Fruit fly (Drosophila melanogaster) whole organism, prepupa: Measurements from ENCODE around the gene PolG2.
A peak's percentile ranks its signal among the peaks of the same experiment; 100 is the strongest.

ENCODE experiments used
- Blimp-1 ChIP-seq: fragments of 200-800 bp; sonication (Bioruptor generic); optimal IDR thresholded peaks from 3 replicates; lab custom pipeline; 2017; ENCODE audit warnings: missing biosample characterization, missing genetic modification characterization, mild to moderate bottlenecking, moderate library complexity, missing genetic modification reagents
- CG10631 ChIP-seq: fragments of 200-800 bp; sonication (Bioruptor generic); optimal IDR thresholded peaks from 2 replicates; lab custom pipeline; 2016; ENCODE audit warnings: missing biosample characterization, missing genetic modification characterization
- CG10669 ChIP-seq: fragments of 200-800 bp; sonication (Bioruptor generic); optimal IDR thresholded peaks from 3 replicates; lab custom pipeline; 2018; ENCODE audit warnings: missing biosample characterization, mild to moderate bottlenecking, missing genetic modification characterization, moderate library complexity
- CG11294 ChIP-seq: fragments of 200-800 bp; sonication (Bioruptor generic); IDR thresholded peaks from 2 replicates; pipeline ENCODE4 v1.3.6; 2022; ENCODE audit warnings: missing biosample characterization, missing genetic modification characterization
- CG15336 ChIP-seq: fragments of 200-800 bp; sonication (Bioruptor generic); IDR thresholded peaks from 2 replicates; pipeline ENCODE4 v1.3.6; 2022; ENCODE audit warnings: missing biosample characterization, missing genetic modification characterization
- CG1621 ChIP-seq: fragments of 200-800 bp; sonication (Bioruptor generic); optimal IDR thresholded peaks from 3 replicates; lab custom pipeline; 2018; ENCODE audit warnings: missing biosample characterization, mild to moderate bottlenecking, missing genetic modification characterization
- CG16779 ChIP-seq: fragments of 200-800 bp; sonication (Bioruptor generic); optimal IDR thresholded peaks from 3 replicates; lab custom pipeline; 2017; ENCODE audit warnings: missing biosample characterization, mild to moderate bottlenecking, missing genetic modification characterization
- CG34406 ChIP-seq: fragments of 200-800 bp; sonication (Bioruptor generic); optimal IDR thresholded peaks from 3 replicates; lab custom pipeline; 2016; ENCODE audit warnings: missing biosample characterization, missing genetic modification characterization
- CG6163 ChIP-seq: fragments of 200-800 bp; sonication (Bioruptor generic); IDR thresholded peaks from 3 replicates; pipeline ENCODE4 v1.3.6; 2022; ENCODE audit warnings: missing biosample characterization, missing genetic modification characterization
- CG6276 ChIP-seq: fragments of 200-800 bp; sonication (Bioruptor generic); optimal IDR thresholded peaks from 2 replicates; lab custom pipeline; 2017; ENCODE audit warnings: missing biosample characterization, mild to moderate bottlenecking, missing genetic modification characterization
- CG6808 ChIP-seq: fragments of 200-800 bp; sonication (Bioruptor generic); optimal IDR thresholded peaks from 3 replicates; lab custom pipeline; 2017; ENCODE audit warnings: missing biosample characterization, missing genetic modification characterization, mild to moderate bottlenecking, moderate library complexity, missing genetic modification reagents
- CG6854 ChIP-seq: fragments of 200-800 bp; sonication (Bioruptor generic); optimal IDR thresholded peaks from 2 replicates; lab custom pipeline; 2017; ENCODE audit warnings: missing biosample characterization, mild to moderate bottlenecking, missing genetic modification characterization
- CG8119 ChIP-seq: fragments of 200-800 bp; sonication (Bioruptor generic); IDR thresholded peaks from 3 replicates; pipeline ENCODE4 v1.3.6; 2022; ENCODE audit warnings: missing biosample characterization, missing genetic modification characterization
- CG8319 ChIP-seq: fragments of 200-800 bp; sonication (Bioruptor generic); optimal IDR thresholded peaks from 3 replicates; lab custom pipeline; 2016; ENCODE audit warnings: missing biosample characterization, missing genetic modification characterization
- Eip75B ChIP-seq: fragments of 200-800 bp; sonication (Bioruptor generic); optimal IDR thresholded peaks from 3 replicates; lab custom pipeline; 2016; ENCODE audit warnings: missing biosample characterization, missing genetic modification characterization
- Eip78C ChIP-seq: fragments of 200-800 bp; sonication (Bioruptor generic); peaks from one replicate; lab custom pipeline; 2016; ENCODE audit warnings: missing biosample characterization, missing genetic modification characterization
- Eip93F ChIP-seq: fragments of 200-800 bp; sonication (Bioruptor generic); optimal IDR thresholded peaks from 2 replicates; lab custom pipeline; 2016; ENCODE audit warnings: missing biosample characterization, mild to moderate bottlenecking, missing genetic modification characterization
- Ets21C ChIP-seq: fragments of 200-800 bp; sonication (Bioruptor generic); optimal IDR thresholded peaks from 3 replicates; lab custom pipeline; 2016; ENCODE audit warnings: missing biosample characterization, missing genetic modification characterization
- Hr39 ChIP-seq: fragments of 200-800 bp; sonication (Bioruptor generic); optimal IDR thresholded peaks from 2 replicates; lab custom pipeline; 2016; ENCODE audit warnings: missing biosample characterization, missing genetic modification characterization
- Hr4 ChIP-seq: fragments of 200-800 bp; sonication (Bioruptor generic); optimal IDR thresholded peaks from 3 replicates; lab custom pipeline; 2016; ENCODE audit warnings: missing biosample characterization, missing genetic modification characterization
- Lpt ChIP-seq: fragments of 200-800 bp; sonication (Bioruptor generic); optimal IDR thresholded peaks from 3 replicates; lab custom pipeline; 2016; ENCODE audit warnings: missing biosample characterization, missing genetic modification characterization
- Met ChIP-seq: fragments of 200-800 bp; sonication (Bioruptor generic); optimal IDR thresholded peaks from 3 replicates; lab custom pipeline; 2016; ENCODE audit warnings: missing biosample characterization, missing genetic modification characterization
- Smox ChIP-seq: fragments of 200-800 bp; sonication (Bioruptor generic); optimal IDR thresholded peaks from 3 replicates; lab custom pipeline; 2016; ENCODE audit warnings: missing biosample characterization, missing genetic modification characterization
- Sox14 ChIP-seq: fragments of 200-800 bp; sonication (Bioruptor generic); optimal IDR thresholded peaks from 3 replicates; lab custom pipeline; 2016; ENCODE audit warnings: missing biosample characterization, missing genetic modification characterization
- eg ChIP-seq: fragments of 200-800 bp; sonication (Bioruptor generic); IDR thresholded peaks from 3 replicates; pipeline ENCODE4 v1.3.6; 2022; ENCODE audit warnings: missing biosample characterization, missing genetic modification characterization
- esn ChIP-seq: fragments of 200-800 bp; sonication (Bioruptor generic); optimal IDR thresholded peaks from 2 replicates; lab custom pipeline; 2016; ENCODE audit warnings: missing biosample characterization, mild to moderate bottlenecking, missing genetic modification characterization, moderate library complexity
- fd59A ChIP-seq: fragments of 200-800 bp; sonication (Bioruptor generic); optimal IDR thresholded peaks from 2 replicates; lab custom pipeline; 2017; ENCODE audit warnings: missing biosample characterization, mild to moderate bottlenecking, missing genetic modification characterization, missing genetic modification reagents
- fd85E ChIP-seq: fragments of 200-800 bp; sonication (Bioruptor generic); optimal IDR thresholded peaks from 3 replicates; lab custom pipeline; 2016; ENCODE audit warnings: missing biosample characterization, missing genetic modification characterization
- fkh ChIP-seq: fragments of 200-800 bp; sonication (Bioruptor generic); optimal IDR thresholded peaks from 3 replicates; lab custom pipeline; 2017; ENCODE audit warnings: missing biosample characterization, mild to moderate bottlenecking, missing genetic modification characterization, moderate library complexity
- net ChIP-seq: fragments of 200-800 bp; sonication (Bioruptor generic); optimal IDR thresholded peaks from 3 replicates; lab custom pipeline; 2016; ENCODE audit warnings: missing biosample characterization, missing genetic modification characterization
- spab ChIP-seq: fragments of 200-800 bp; sonication (Bioruptor generic); optimal IDR thresholded peaks from 2 replicates; lab custom pipeline; 2017; ENCODE audit warnings: missing biosample characterization, mild to moderate bottlenecking, missing genetic modification characterization, missing genetic modification reagents
- ss ChIP-seq, 2 experiments: fragments of 200-800 bp; sonication (Bioruptor generic); optimal IDR thresholded peaks; 2 replicates in 1 of 2; 3 replicates in 1 of 2; lab custom pipeline; 2017 to 2018; ENCODE audit warnings: mild to moderate bottlenecking in 2 of 2, missing biosample characterization in 2 of 2, missing genetic modification characterization in 2 of 2, moderate library complexity in 1 of 2
- svp ChIP-seq: fragments of 200-800 bp; sonication (Bioruptor generic); peaks from one replicate; lab custom pipeline; 2016; ENCODE audit warnings: missing biosample characterization, missing genetic modification characterization
- topi ChIP-seq: fragments of 200-800 bp; sonication (Bioruptor generic); optimal IDR thresholded peaks from 3 replicates; lab custom pipeline; 2016; ENCODE audit warnings: missing biosample characterization, missing genetic modification characterization
- vri ChIP-seq: fragments of 200-800 bp; sonication (Bioruptor generic); optimal IDR thresholded peaks from 3 replicates; lab custom pipeline; 2016; ENCODE audit warnings: missing biosample characterization, mild to moderate bottlenecking, missing genetic modification characterization

Gene PolG2

dm6 chr2L:13803032-13803661 is 29.8 kb downstream of the PolG2 start, which contains the start of gene CAH1:
TSS of gene CAH1 (plus strand) at chr2L:13803626.
- no peak for TF ChIP-seq CG8319 (GFP tag; lab: Kevin White, UChicago)
- peak; percentile 12 for TF ChIP-seq fkh (GFP tag; lab: Kevin White, UChicago)
- no peak for TF ChIP-seq Hr4 (GFP tag; lab: Kevin White, UChicago)
- TF ChIP-seq ss (GFP tag; optimal IDR thresholded peaks at IDR 0.05; lab: Kevin White, UChicago): no peak
- peak; percentile 33; the same call in 1 of the 3 replicates for TF ChIP-seq eg (GFP tag; lab: Robert Waterston, UW)

DNA sequence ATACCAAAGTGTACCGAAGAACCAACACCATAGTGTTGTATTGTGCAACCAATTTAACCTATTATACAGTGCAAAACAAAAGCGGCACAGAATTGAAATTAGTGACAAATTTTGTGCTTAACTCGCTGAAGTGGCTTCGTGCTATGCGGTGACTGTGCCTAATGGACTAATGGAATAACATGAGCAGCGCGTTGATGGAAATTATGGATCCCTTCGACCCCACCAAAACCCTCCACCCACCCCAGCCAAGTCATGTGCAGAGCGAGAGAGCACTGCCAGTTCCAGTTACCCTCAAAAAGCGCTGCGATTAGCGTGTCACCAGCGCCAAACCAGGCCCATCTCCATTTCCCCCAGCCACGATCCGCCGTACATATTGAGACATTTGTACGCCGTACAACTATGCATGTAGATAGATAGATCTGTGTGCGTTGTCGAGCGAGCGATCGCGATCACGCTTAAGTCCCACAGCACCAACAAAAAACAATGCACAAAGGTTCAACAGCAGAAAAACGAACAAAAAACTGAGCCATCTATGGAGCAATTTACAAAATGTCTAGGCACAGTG is 30.7 kb downstream of the PolG2 start:
- TF ChIP-seq fd85E (GFP tag; lab: Kevin White, UChicago) (no peak), CG34406 (no peak), CG8119 (no peak), CG6808 (GFP tag; lab: Kevin White, UChicago) (no peak), eg (GFP tag; lab: Robert Waterston, UW) (no peak)

DNA sequence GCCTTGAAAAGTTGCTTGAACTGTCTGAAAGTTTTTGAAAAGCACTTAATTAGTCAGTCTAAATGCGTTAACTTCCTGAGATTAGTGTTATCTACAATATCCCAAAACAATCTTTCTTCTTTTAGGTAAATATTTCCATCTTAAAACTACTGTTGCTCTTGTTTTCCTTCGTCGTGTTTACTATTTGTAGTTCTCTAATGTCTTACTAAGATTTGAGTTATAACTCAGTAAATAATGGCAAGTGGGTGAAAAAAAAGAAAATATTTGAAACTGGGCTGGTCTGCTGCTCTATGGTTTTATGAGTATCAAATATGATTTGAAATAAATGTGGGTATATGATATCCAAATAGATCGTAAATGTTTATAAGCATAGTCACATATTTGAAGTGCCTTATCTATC is 31.7 kb downstream of the PolG2 start:
- TF ChIP-seq CG1621 (tag; lab: Kevin White, UChicago) (no peak), fkh (GFP tag; lab: Kevin White, UChicago) (peak; percentile 42)

DNA sequence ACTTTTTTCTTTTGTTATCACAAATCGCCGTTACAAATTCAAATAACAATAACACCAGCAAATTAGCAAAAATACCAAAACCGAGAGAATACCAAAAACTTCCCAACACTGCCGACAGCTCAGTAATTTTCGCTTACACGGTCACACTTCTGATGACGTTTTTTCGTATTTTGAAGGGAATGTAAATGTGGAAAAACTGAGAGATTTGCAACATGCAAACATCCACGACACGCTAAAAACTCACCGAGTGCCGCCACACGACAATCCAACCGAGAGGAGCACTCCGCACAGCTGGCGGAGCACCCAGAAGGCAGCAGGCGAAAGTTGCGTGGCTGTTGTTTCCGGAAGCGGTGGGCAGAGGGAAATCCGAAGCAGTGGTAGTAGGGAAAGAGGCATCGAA is 39.5 kb downstream of the PolG2 start, which contains the start of gene Sec71:
Gene Sec71 (plus strand): TSS at position 117 of the 400 bp plus-strand sequence.
- TF ChIP-seq CG16779 (tag; lab: Kevin White, UChicago) (no peak), CG15336 (GFP tag; lab: Robert Waterston, UW) (no peak), svp (GFP tag; lab: Kevin White, UChicago) (no peak), CG10669 (GFP tag; lab: Kevin White, UChicago) (no peak), Ets21C (GFP tag; lab: Kevin White, UChicago) (no peak), Hr39 (GFP tag; lab: Kevin White, UChicago) (no peak), net (GFP tag; lab: Kevin White, UChicago) (no peak), fkh (GFP tag; lab: Kevin White, UChicago) (no peak), Eip78C (no peak), esn (peak; percentile 11), CG11294 (GFP tag; lab: Robert Waterston, UW) (no peak), CG34406 (no peak), CG6854 (peak; percentile 19), Met (no peak), Eip75B (GFP tag; lab: Kevin White, UChicago) (no peak), topi (GFP tag; lab: Kevin White, UChicago) (no peak)

dm6 chr2L:13790715-13791114 is 42.2 kb downstream of the PolG2 start, which contains the start of gene CG16863:
TSS of gene CG16863 (plus strand) at chr2L:13790959.
- TF ChIP-seq CG6276 (no peak), Blimp-1 (GFP tag; lab: Kevin White, UChicago) (no peak), Lpt (GFP tag; lab: Kevin White, UChicago) (no peak), CG10631 (no peak), net (GFP tag; lab: Kevin White, UChicago) (no peak), svp (GFP tag; lab: Kevin White, UChicago) (no peak), spab (no peak), fd59A (no peak)
- TF ChIP-seq, all 60 proteins: peak for 0

- no peak for TF ChIP-seq CG11294 (GFP tag; lab: Robert Waterston, UW)
- peak; percentile 44 for TF ChIP-seq Eip78C
- no peak for TF ChIP-seq Smox (GFP tag; lab: Kevin White, UChicago)
- no peak for TF ChIP-seq CG34406
- no peak; the same call in 2 of the 3 replicates for TF ChIP-seq CG6163 (GFP tag; lab: Robert Waterston, UW)
- no peak for TF ChIP-seq Eip93F (GFP tag; lab: Kevin White, UChicago)
- TF ChIP-seq vri (GFP tag; lab: Kevin White, UChicago): peak; percentile 53
- TF ChIP-seq Sox14 (GFP tag; lab: Kevin White, UChicago): peak; percentile 2
- TF ChIP-seq CG6854: no peak
These were observed 48.7 kb downstream of the PolG2 start, which contains the start of gene CG16890 for dm6 chr2L:13784155-13784681. TSS of gene CG16890 (minus strand) at chr2L:13784338.
